Fruit fly (Drosophila melanogaster) whole organism, embryonic: Measurements from ENCODE around the gene CG18213.
A peak's percentile ranks its signal among the peaks of the same experiment; 100 is the strongest.

ENCODE experiments used
- BEAF-32 ChIP-seq: fragments of 200-800 bp; sonication (Bioruptor generic); optimal IDR thresholded peaks from 3 replicates; lab custom pipeline; 2017; ENCODE audit warnings: missing biosample characterization, missing genetic modification characterization, mild to moderate bottlenecking, moderate library complexity, missing genetic modification reagents
- CG10267 ChIP-seq: fragments of 200-800 bp; sonication (Bioruptor generic); optimal IDR thresholded peaks from 2 replicates; lab custom pipeline; 2018; ENCODE audit warnings: missing biosample characterization, mild to moderate bottlenecking, missing genetic modification characterization, moderate library complexity
- CG10543 ChIP-seq: fragments of 200-800 bp; sonication (Bioruptor generic); optimal IDR thresholded peaks from 3 replicates; lab custom pipeline; 2017; ENCODE audit warnings: missing biosample characterization, mild to moderate bottlenecking, missing genetic modification characterization, moderate library complexity
- CG12299 ChIP-seq: fragments of 200-800 bp; sonication (Bioruptor generic); optimal IDR thresholded peaks from 2 replicates; lab custom pipeline; 2018; ENCODE audit warnings: missing biosample characterization, mild to moderate bottlenecking, missing genetic modification characterization
- CG12659 ChIP-seq: fragments of 200-800 bp; sonication (Bioruptor generic); optimal IDR thresholded peaks from 3 replicates; lab custom pipeline; 2017; ENCODE audit warnings: mild to moderate bottlenecking, missing biosample characterization, missing genetic modification reagents, missing genetic modification characterization
- CG12744 ChIP-seq: fragments of 200-800 bp; sonication (Bioruptor generic); optimal IDR thresholded peaks from 2 replicates; lab custom pipeline; 2016; ENCODE audit warnings: missing biosample characterization, missing genetic modification characterization
- CG14667 ChIP-seq: fragments of 200-800 bp; sonication (Bioruptor generic); IDR thresholded peaks from 2 replicates; pipeline ENCODE4 v1.3.6; 2022; ENCODE audit warnings: missing biosample characterization, missing genetic modification characterization
- CG16779 ChIP-seq: fragments of 200-800 bp; sonication (Bioruptor generic); IDR thresholded peaks from 2 replicates; pipeline ENCODE4 v1.3.6; 2022; ENCODE audit warnings: missing biosample characterization, missing genetic modification characterization
- CG17385 ChIP-seq: fragments of 200-800 bp; sonication (Bioruptor generic); optimal IDR thresholded peaks from 3 replicates; lab custom pipeline; 2018; ENCODE audit warnings: missing biosample characterization, mild to moderate bottlenecking, missing genetic modification characterization
- CG17912 ChIP-seq: fragments of 200-800 bp; sonication (Bioruptor generic); optimal IDR thresholded peaks from 2 replicates; lab custom pipeline; 2018; ENCODE audit warnings: missing biosample characterization, mild to moderate bottlenecking, missing genetic modification characterization
- CG30403 ChIP-seq: fragments of 200-800 bp; sonication (Bioruptor generic); optimal IDR thresholded peaks from 3 replicates; lab custom pipeline; 2016; ENCODE audit warnings: missing biosample characterization, missing genetic modification characterization
- CG30431 ChIP-seq: fragments of 200-800 bp; sonication (Bioruptor generic); optimal IDR thresholded peaks from 2 replicates; lab custom pipeline; 2017; ENCODE audit warnings: missing biosample characterization, missing genetic modification characterization
- CG31365 ChIP-seq: fragments of 200-800 bp; sonication (Bioruptor generic); optimal IDR thresholded peaks from 2 replicates; lab custom pipeline; 2018; ENCODE audit warnings: missing biosample characterization, mild to moderate bottlenecking, missing genetic modification characterization
- CG31388 ChIP-seq: fragments of 200-800 bp; sonication (Bioruptor generic); optimal IDR thresholded peaks from 2 replicates; lab custom pipeline; 2016; ENCODE audit warnings: missing biosample characterization, missing genetic modification characterization
- CG3281 ChIP-seq: fragments of 200-800 bp; sonication (Bioruptor generic); optimal IDR thresholded peaks from 3 replicates; lab custom pipeline; 2017; ENCODE audit warnings: missing biosample characterization, mild to moderate bottlenecking, missing genetic modification characterization
- CG4854 ChIP-seq: fragments of 200-800 bp; sonication (Bioruptor generic); optimal IDR thresholded peaks from 2 replicates; lab custom pipeline; 2016; ENCODE audit warnings: missing biosample characterization, missing genetic modification characterization, inconsistent platforms
- CG6683 ChIP-seq: fragments of 200-800 bp; sonication (Bioruptor generic); optimal IDR thresholded peaks from 2 replicates; lab custom pipeline; 2017; ENCODE audit warnings: missing biosample characterization, mild to moderate bottlenecking, missing genetic modification characterization, missing genetic modification reagents
- CG6791 ChIP-seq: fragments of 200-800 bp; sonication (Bioruptor generic); IDR thresholded peaks from 3 replicates; pipeline ENCODE4 v1.3.6; 2022; ENCODE audit warnings: missing biosample characterization, missing genetic modification characterization; ENCODE audit not compliant: partially characterized antibody
- CG6813 ChIP-seq: fragments of 200-800 bp; sonication (Bioruptor generic); optimal IDR thresholded peaks from 2 replicates; lab custom pipeline; 2017; ENCODE audit warnings: missing biosample characterization, missing genetic modification characterization, mild to moderate bottlenecking, moderate library complexity, missing genetic modification reagents
- CG7271 ChIP-seq: fragments of 200-800 bp; sonication (Bioruptor generic); optimal IDR thresholded peaks from 2 replicates; lab custom pipeline; 2018; ENCODE audit warnings: missing biosample characterization, mild to moderate bottlenecking, missing genetic modification characterization, moderate library complexity
- CG8089 ChIP-seq: fragments of 200-800 bp; sonication (Bioruptor generic); optimal IDR thresholded peaks from 3 replicates; lab custom pipeline; 2016; ENCODE audit warnings: missing biosample characterization, missing genetic modification characterization
- CG9817 ChIP-seq: fragments of 200-800 bp; sonication (Bioruptor generic); optimal IDR thresholded peaks from 2 replicates; lab custom pipeline; 2018; ENCODE audit warnings: missing biosample characterization, mild to moderate bottlenecking, missing genetic modification characterization, moderate library complexity
- CG9876 ChIP-seq: fragments of 200-800 bp; sonication (Bioruptor generic); optimal IDR thresholded peaks from 2 replicates; lab custom pipeline; 2016; ENCODE audit warnings: missing biosample characterization, missing genetic modification characterization
- Dad ChIP-seq: fragments of 200-800 bp; sonication (Bioruptor generic); optimal IDR thresholded peaks from 3 replicates; lab custom pipeline; 2016; ENCODE audit warnings: missing biosample characterization, missing genetic modification characterization
- Deaf1 ChIP-seq: fragments of 200-800 bp; optimal IDR thresholded peaks from 3 replicates; lab custom pipeline; 2019; ENCODE audit warnings: missing biosample characterization, mild to moderate bottlenecking, missing genetic modification characterization, moderate library complexity
- Dll ChIP-seq: fragments of 200-800 bp; sonication (Bioruptor generic); IDR thresholded peaks from 4 replicates; pipeline ENCODE4 v1.3.6; 2022; ENCODE audit warnings: missing biosample characterization, missing genetic modification characterization; ENCODE audit not compliant: partially characterized antibody
- HLHmδ ChIP-seq: fragments of 200-800 bp; sonication (Bioruptor generic); optimal IDR thresholded peaks from 2 replicates; lab custom pipeline; 2018; ENCODE audit warnings: missing biosample characterization, mild to moderate bottlenecking, missing genetic modification characterization, moderate library complexity
- Hsf ChIP-seq: fragments of 200-800 bp; sonication (Bioruptor generic); optimal IDR thresholded peaks from 3 replicates; lab custom pipeline; 2016; ENCODE audit warnings: missing biosample characterization, missing genetic modification characterization
- NC2β ChIP-seq: fragments of 200-800 bp; sonication (Bioruptor generic); optimal IDR thresholded peaks from 2 replicates; lab custom pipeline; 2016; ENCODE audit warnings: missing biosample characterization, missing genetic modification characterization
- Nf-YB ChIP-seq: fragments of 200-800 bp; sonication (Bioruptor generic); optimal IDR thresholded peaks from 3 replicates; lab custom pipeline; 2019; ENCODE audit warnings: missing biosample characterization, mild to moderate bottlenecking, missing genetic modification characterization, moderate library complexity
- Poxn ChIP-seq: fragments of 200-800 bp; sonication (Bioruptor generic); IDR thresholded peaks from 2 replicates; pipeline ENCODE4 v1.3.6; 2022; ENCODE audit warnings: missing biosample characterization, missing genetic modification characterization
- Ravus ChIP-seq: fragments of 200-800 bp; sonication (Bioruptor generic); IDR thresholded peaks from 2 replicates; pipeline ENCODE4 v1.3.6; 2022; ENCODE audit warnings: missing biosample characterization, missing genetic modification characterization
- Side ChIP-seq: fragments of 200-800 bp; sonication (Bioruptor generic); optimal IDR thresholded peaks from 2 replicates; lab custom pipeline; 2016; ENCODE audit warnings: missing biosample characterization, missing genetic modification characterization
- Ssrp ChIP-seq: fragments of 200-800 bp; sonication (Bioruptor generic); optimal IDR thresholded peaks from 2 replicates; lab custom pipeline; 2018; ENCODE audit warnings: missing biosample characterization, mild to moderate bottlenecking, missing genetic modification characterization, moderate library complexity
- bcd ChIP-seq: fragments of 200-800 bp; sonication (Bioruptor generic); optimal IDR thresholded peaks from 2 replicates; lab custom pipeline; 2017; ENCODE audit warnings: missing biosample characterization, mild to moderate bottlenecking, missing genetic modification characterization
- da ChIP-seq: fragments of 200-800 bp; sonication (Bioruptor generic); optimal IDR thresholded peaks from 2 replicates; lab custom pipeline; 2016; ENCODE audit warnings: missing biosample characterization, missing genetic modification characterization
- danr ChIP-seq: fragments of 200-800 bp; sonication (Bioruptor generic); IDR thresholded peaks from 2 replicates; pipeline ENCODE4 v1.3.6; 2022; ENCODE audit warnings: missing biosample characterization, missing genetic modification characterization
- ems ChIP-seq: fragments of 200-800 bp; sonication (Bioruptor generic); optimal IDR thresholded peaks from 3 replicates; lab custom pipeline; 2016; ENCODE audit warnings: missing biosample characterization, missing genetic modification characterization
- jumu ChIP-seq: fragments of 200-800 bp; sonication (Bioruptor generic); optimal IDR thresholded peaks from 3 replicates; lab custom pipeline; 2016; ENCODE audit warnings: missing biosample characterization, missing genetic modification characterization
- lmd ChIP-seq: fragments of 200-800 bp; sonication (Bioruptor generic); IDR thresholded peaks from 2 replicates; pipeline ENCODE4 v1.3.6; 2022; ENCODE audit warnings: missing biosample characterization, missing genetic modification characterization
- nerfin-1 ChIP-seq: fragments of 200-800 bp; sonication (Bioruptor generic); optimal IDR thresholded peaks from 3 replicates; lab custom pipeline; 2019; ENCODE audit warnings: missing biosample characterization, mild to moderate bottlenecking, missing genetic modification characterization, moderate library complexity
- nmo ChIP-seq: fragments of 200-800 bp; sonication (Bioruptor generic); optimal IDR thresholded peaks from 2 replicates; lab custom pipeline; 2018; ENCODE audit warnings: missing biosample characterization, mild to moderate bottlenecking, missing genetic modification characterization, moderate library complexity
- pan ChIP-seq, 4 experiments: fragments of >200 bp in 3 of 4; fragments of 200-800 bp in 1 of 4; sonication (Bioruptor generic) in 1 of 4; optimal IDR thresholded peaks in 3 of 4; IDR thresholded peaks in 1 of 4; 2 replicates each; pipeline versions ENCODE4 v1.3.6 to Lab custom; 2017 to 2022; ENCODE audit warnings: missing biosample characterization in 2 of 4, missing genetic modification characterization in 2 of 4, mixed read lengths in 1 of 4
- row ChIP-seq: fragments of 200-800 bp; sonication (Bioruptor generic); IDR thresholded peaks from 3 replicates; pipeline ENCODE4 v1.3.6; 2022; ENCODE audit warnings: missing biosample characterization, missing genetic modification characterization
- sima ChIP-seq: fragments of 200-800 bp; sonication (Bioruptor generic); optimal IDR thresholded peaks from 2 replicates; lab custom pipeline; 2016; ENCODE audit warnings: missing biosample characterization, missing genetic modification characterization
- stc ChIP-seq: fragments of 200-800 bp; sonication (Bioruptor generic); IDR thresholded peaks from 2 replicates; pipeline ENCODE4 v1.3.6; 2022; ENCODE audit warnings: missing biosample characterization, missing genetic modification characterization
- twi ChIP-seq: fragments of 200-800 bp; optimal IDR thresholded peaks from 2 replicates; lab custom pipeline; 2019; ENCODE audit warnings: missing biosample characterization, mild to moderate bottlenecking, missing genetic modification characterization, moderate library complexity
- usp ChIP-seq: fragments of >200 bp; optimal IDR thresholded peaks from 2 replicates; lab custom pipeline; 2017; ENCODE audit warnings: missing biosample characterization, missing genetic modification characterization
- vnd ChIP-seq: fragments of 200-800 bp; sonication (Bioruptor generic); IDR thresholded peaks from 3 replicates; pipeline ENCODE4 v1.3.6; 2022; ENCODE audit warnings: missing biosample characterization, missing genetic modification characterization; ENCODE audit not compliant: partially characterized antibody

Gene CG18213

dm6 chr3R:17042838-17043569, 3.0 kb upstream of the CG18213 start, which contains the start of the genes bdwf and Patr-1 (continued):
- TF ChIP-seq CG10543 (GFP tag; lab: Kevin White, UChicago) (peak; percentile 10), twi (no peak), CG9817 (tag; lab: Kevin White, UChicago) (peak; percentile 4), CG4854 (GFP tag; lab: Kevin White, UChicago) (no peak), CG17385 (no peak), CG12299 (tag; lab: Kevin White, UChicago) (no peak), BEAF-32 (GFP tag; lab: Kevin White, UChicago) (peak; percentile 95), NC2β (GFP tag; lab: Kevin White, UChicago) (peak; percentile 4), CG10267 (peak; percentile 44), Dll (GFP tag; lab: Robert Waterston, UW) (peak; percentile 92), CG31365 (tag; lab: Kevin White, UChicago) (no peak), CG3281 (GFP tag; lab: Kevin White, UChicago) (peak; percentile 21), lmd (GFP tag; lab: Robert Waterston, UW) (no peak), pan (optimal IDR thresholded peaks at IDR 0.05; lab: Kevin White, UChicago) (no peak), pan (GFP tag; optimal IDR thresholded peaks at IDR 0.05 in 1 of 2, IDR thresholded peaks at IDR 0.05 in 1 of 2) (no peak), Ravus (no peak), Poxn (GFP tag; lab: Robert Waterston, UW) (no peak), jumu (GFP tag; lab: Kevin White, UChicago) (no peak), nmo (GFP tag; lab: Kevin White, UChicago) (peak; percentile 69), Nf-YB (GFP tag; lab: Kevin White, UChicago) (no peak), CG14667 (no peak), stc (GFP tag; lab: Robert Waterston, UW) (0 out of 2 replicates have a peak, but pooled peaks have one; percentile 6), Deaf1 (tag; lab: Kevin White, UChicago) (no peak), CG6813 (GFP tag; lab: Kevin White, UChicago) (no peak), CG12659 (GFP tag; lab: Kevin White, UChicago) (peak; percentile 61), usp (no peak), CG30403 (peak; percentile 60), danr (GFP tag; lab: Robert Waterston, UW) (no peak), row (GFP tag; lab: Robert Waterston, UW) (peak; percentile 75), CG8089 (no peak), vnd (GFP tag; lab: Robert Waterston, UW) (peak; percentile 93), CG30431 (GFP tag; lab: Kevin White, UChicago) (no peak), nerfin-1 (tag; lab: Kevin White, UChicago) (peak; percentile 9), Dad (GFP tag; lab: Kevin White, UChicago) (peak; percentile 9), Ssrp (tag; lab: Kevin White, UChicago) (peak; percentile 17), CG31388 (no peak), ems (GFP tag; lab: Kevin White, UChicago) (no peak), CG17912 (GFP tag; lab: Kevin White, UChicago) (no peak), CG6791 (GFP tag; lab: Robert Waterston, UW) (peak; percentile 92), Hsf (GFP tag; lab: Kevin White, UChicago) (no peak), CG6683 (GFP tag; lab: Kevin White, UChicago) (no peak), CG9876 (GFP tag; lab: Kevin White, UChicago) (no peak), CG12744 (GFP tag; lab: Kevin White, UChicago) (no peak), sima (GFP tag; lab: Kevin White, UChicago) (no peak), HLHmδ (no peak), da (GFP tag; lab: Kevin White, UChicago) (no peak), CG16779 (GFP tag; lab: Robert Waterston, UW) (no peak), Side (no peak), bcd (GFP tag; lab: Kevin White, UChicago) (no peak), CG7271 (tag; lab: Kevin White, UChicago) (no peak)
